Worm (Caenorhabditis elegans) whole organism, mixed stage, embryonic: ENCODE data around the gene F15E6.4.

ENCODE experiments used
- M03D4.4 ChIP-seq: sonication (generic microtip); optimal IDR thresholded peaks from 2 replicates; lab custom pipeline; 2017; ENCODE audit warnings: mild to moderate bottlenecking, missing genetic modification characterization, missing compliant biosample characterization
- bed-3 ChIP-seq: fragments of 200-800 bp; sonication (Bioruptor generic); optimal IDR thresholded peaks from 3 replicates; lab custom pipeline; 2018; ENCODE audit warnings: mild to moderate bottlenecking, missing genetic modification characterization, moderate library complexity, missing compliant biosample characterization
- blmp-1 ChIP-seq: fragments of 150-350 bp; optimal IDR thresholded peaks from 2 replicates; lab custom pipeline; 2014; ENCODE audit warnings: missing biosample characterization, missing genetic modification characterization
- ceh-39 ChIP-seq: fragments of 150-350 bp; optimal IDR thresholded peaks from 2 replicates; lab custom pipeline; 2014; ENCODE audit warnings: missing biosample characterization, missing genetic modification characterization
- ceh-43 ChIP-seq: fragments of 200-800 bp; sonication (Bioruptor generic); optimal IDR thresholded peaks from 2 replicates; lab custom pipeline; 2018; ENCODE audit warnings: mild to moderate bottlenecking, missing genetic modification characterization, moderate library complexity, missing compliant biosample characterization
- ceh-83 ChIP-seq: fragments of 200-800 bp; sonication (Bioruptor generic); optimal IDR thresholded peaks from 2 replicates; lab custom pipeline; 2018; ENCODE audit warnings: mild to moderate bottlenecking, missing genetic modification characterization, missing compliant biosample characterization
- ces-1 ChIP-seq: fragments of 150-350 bp; optimal IDR thresholded peaks from 2 replicates; lab custom pipeline; 2014; ENCODE audit warnings: missing biosample characterization, missing genetic modification reagents, missing genetic modification characterization
- elt-1 ChIP-seq: sonication (generic microtip); optimal IDR thresholded peaks from 2 replicates; lab custom pipeline; 2017; ENCODE audit warnings: missing genetic modification characterization, mild to moderate bottlenecking, missing compliant biosample characterization, antibody characterized with exemption, moderate library complexity, borderline replicate concordance; ENCODE audit not compliant: insufficient read depth
- elt-3 ChIP-seq: fragments of 150-350 bp; optimal IDR thresholded peaks from 2 replicates; lab custom pipeline; 2014; ENCODE audit warnings: missing biosample characterization, missing genetic modification characterization
- flh-1 ChIP-seq: fragments of 200-800 bp; sonication (Bioruptor generic); optimal IDR thresholded peaks from 2 replicates; lab custom pipeline; 2018; ENCODE audit warnings: mild to moderate bottlenecking, missing genetic modification characterization, moderate library complexity, missing compliant biosample characterization
- ham-2 ChIP-seq: fragments of 200-800 bp; sonication (Bioruptor generic); optimal IDR thresholded peaks from 2 replicates; lab custom pipeline; 2018; ENCODE audit warnings: mild to moderate bottlenecking, missing genetic modification characterization, missing compliant biosample characterization
- hlh-1 ChIP-seq: fragments of 150-350 bp; optimal IDR thresholded peaks from 2 replicates; lab custom pipeline; 2014; ENCODE audit warnings: missing biosample characterization, missing genetic modification reagents, missing genetic modification characterization
- lin-32 ChIP-seq: fragments of 200-800 bp; sonication (Bioruptor generic); optimal IDR thresholded peaks from 2 replicates; lab custom pipeline; 2018; ENCODE audit warnings: mild to moderate bottlenecking, missing genetic modification characterization, missing compliant biosample characterization
- mab-5 ChIP-seq: fragments of 150-350 bp; optimal IDR thresholded peaks from 2 replicates; lab custom pipeline; 2014; ENCODE audit warnings: missing biosample characterization, missing genetic modification characterization
- mep-1 ChIP-seq: fragments of 150-350 bp; optimal IDR thresholded peaks from 2 replicates; lab custom pipeline; 2017; ENCODE audit warnings: missing biosample characterization, missing genetic modification reagents, missing genetic modification characterization, inconsistent platforms
- mls-2 ChIP-seq: sonication (generic microtip); optimal IDR thresholded peaks from 2 replicates; lab custom pipeline; 2016; ENCODE audit warnings: mild to moderate bottlenecking, missing genetic modification characterization, moderate library complexity, missing compliant biosample characterization
- nhr-2 ChIP-seq: fragments of 150-350 bp; optimal IDR thresholded peaks from 2 replicates; lab custom pipeline; 2014; ENCODE audit warnings: missing biosample characterization, missing genetic modification characterization
- nhr-28 ChIP-seq: fragments of 150-350 bp; optimal IDR thresholded peaks from 2 replicates; lab custom pipeline; 2014; ENCODE audit warnings: missing biosample characterization, missing genetic modification characterization
- nhr-76 ChIP-seq: sonication (generic microtip); optimal IDR thresholded peaks from 2 replicates; lab custom pipeline; 2017; ENCODE audit warnings: missing biosample characterization, missing genetic modification characterization
- pha-4 ChIP-seq: fragments of 150-350 bp; optimal IDR thresholded peaks from 2 replicates; lab custom pipeline; 2018; ENCODE audit warnings: missing biosample characterization, missing genetic modification reagents, missing genetic modification characterization
- sem-2 ChIP-seq: fragments of 200-800 bp; sonication (Bioruptor generic); optimal IDR thresholded peaks from 2 replicates; lab custom pipeline; 2018; ENCODE audit warnings: mild to moderate bottlenecking, missing genetic modification characterization, missing compliant biosample characterization
- snpc-4 ChIP-seq: fragments of 150-350 bp; optimal IDR thresholded peaks from 2 replicates; lab custom pipeline; 2014; ENCODE audit warnings: missing biosample characterization, missing genetic modification characterization
- sptf-1 ChIP-seq: sonication (generic microtip); optimal IDR thresholded peaks from 2 replicates; lab custom pipeline; 2017; ENCODE audit warnings: mild to moderate bottlenecking, missing genetic modification characterization, moderate library complexity, missing compliant biosample characterization
- tbx-8 ChIP-seq: fragments of 200-800 bp; sonication (Bioruptor generic); optimal IDR thresholded peaks from 2 replicates; lab custom pipeline; 2018; ENCODE audit warnings: mild to moderate bottlenecking, missing genetic modification characterization, moderate library complexity, missing compliant biosample characterization
- unc-120 ChIP-seq: sonication (generic microtip); optimal IDR thresholded peaks from 2 replicates; lab custom pipeline; 2017; ENCODE audit warnings: missing genetic modification characterization, missing compliant biosample characterization; ENCODE audit not compliant: poor library complexity, severe bottlenecking
- unc-39 ChIP-seq: fragments of 150-350 bp; optimal IDR thresholded peaks from 2 replicates; lab custom pipeline; 2014; ENCODE audit warnings: missing biosample characterization, missing genetic modification characterization
- unc-62 ChIP-seq: fragments of 150-350 bp; optimal IDR thresholded peaks from 2 replicates; lab custom pipeline; 2014; ENCODE audit warnings: missing biosample characterization, missing genetic modification reagents, missing genetic modification characterization
- ztf-11 ChIP-seq: fragments of 150-350 bp; optimal IDR thresholded peaks from 2 replicates; lab custom pipeline; 2014; ENCODE audit warnings: missing biosample characterization, missing genetic modification characterization

Gene F15E6.4

ce11 chrIV:4288332-4288731 lies 2.9 kb upstream of the F15E6.4 start, which contains the start of gene srv-4:
Gene srv-4 (minus strand): TSS chrIV:4288432.
- TF ChIP-seq sptf-1 (tag; lab: Kevin White, UChicago): no peak
- no peak for TF ChIP-seq mep-1
- no peak for TF ChIP-seq ceh-39 (tag; lab: Kevin White, UChicago)

ce11 chrIV:4289267-4289666 lies 2.0 kb upstream of the F15E6.4 start, which contains the start of gene F15E6.5:
Gene F15E6.5 (plus strand): TSS chrIV:4289567.
- no peak for TF ChIP-seq mls-2 (tag; lab: Kevin White, UChicago)
- no peak for TF ChIP-seq hlh-1 (tag; lab: Kevin White, UChicago)
- TF ChIP-seq sptf-1 (tag; lab: Kevin White, UChicago): no peak
- TF ChIP-seq mab-5 (tag; lab: Kevin White, UChicago): no peak
- TF ChIP-seq ceh-83 (GFP tag; lab: Kevin White, UChicago): no peak
- no peak for TF ChIP-seq unc-39
- no peak for TF ChIP-seq ces-1 (GFP tag; lab: Kevin White, UChicago)
- no peak for TF ChIP-seq ztf-11 (tag; lab: Kevin White, UChicago)
- no peak for TF ChIP-seq lin-32 (GFP tag; lab: Kevin White, UChicago)
- no peak for TF ChIP-seq unc-120 (tag; lab: Kevin White, UChicago)
- no peak for TF ChIP-seq elt-3 (tag; lab: Kevin White, UChicago)
- no peak for TF ChIP-seq nhr-76 (tag; lab: Kevin White, UChicago)
- TF ChIP-seq elt-1 (tag; lab: Kevin White, UChicago): no peak
- TF ChIP-seq unc-62 (GFP tag; lab: Kevin White, UChicago): no peak
- no peak for TF ChIP-seq bed-3 (GFP tag; lab: Kevin White, UChicago)
- TF ChIP-seq tbx-8 (GFP tag; lab: Kevin White, UChicago): no peak
- TF ChIP-seq blmp-1 (tag; lab: Kevin White, UChicago): no peak
- no peak for TF ChIP-seq nhr-2 (tag; lab: Kevin White, UChicago)
- no peak for TF ChIP-seq pha-4

- no peak for TF ChIP-seq nhr-2 (tag; lab: Kevin White, UChicago)
- TF ChIP-seq unc-120 (tag; lab: Kevin White, UChicago): no peak
- no peak for TF ChIP-seq lin-32 (GFP tag; lab: Kevin White, UChicago)
- TF ChIP-seq elt-1 (tag; lab: Kevin White, UChicago): no peak
- no peak for TF ChIP-seq sptf-1 (tag; lab: Kevin White, UChicago)
- no peak for TF ChIP-seq ces-1 (GFP tag; lab: Kevin White, UChicago)
- TF ChIP-seq M03D4.4: no peak
- no peak for TF ChIP-seq ceh-43 (GFP tag; lab: Kevin White, UChicago)
- no peak for TF ChIP-seq bed-3 (GFP tag; lab: Kevin White, UChicago)
- TF ChIP-seq ham-2 (GFP tag; lab: Kevin White, UChicago): no peak
- TF ChIP-seq unc-62 (GFP tag; lab: Kevin White, UChicago): no peak
- no peak for TF ChIP-seq flh-1 (GFP tag; lab: Kevin White, UChicago)
Observed at ce11 chrIV:4290472-4290871, 802 bp upstream of the F15E6.4 start, which contains the start of gene dct-7. Gene dct-7 (minus strand): TSS chrIV:4290572.

ce11 chrIV:4292569-4292968 lies 1.3 kb downstream of the F15E6.4 start, which contains the start of gene F15E6.10:
Gene F15E6.10 (plus strand): TSS chrIV:4292869.
- TF ChIP-seq nhr-2 (tag; lab: Kevin White, UChicago) (no peak), ceh-39 (tag; lab: Kevin White, UChicago) (no peak), unc-39 (no peak), ceh-83 (GFP tag; lab: Kevin White, UChicago) (no peak), sem-2 (GFP tag; lab: Kevin White, UChicago) (no peak), pha-4 (no peak), nhr-28 (tag; lab: Kevin White, UChicago) (no peak), unc-120 (tag; lab: Kevin White, UChicago) (no peak), unc-62 (GFP tag; lab: Kevin White, UChicago) (no peak), sptf-1 (tag; lab: Kevin White, UChicago) (no peak), mls-2 (tag; lab: Kevin White, UChicago) (no peak), mep-1 (no peak)

ce11 chrIV:4294552-4294951 lies 3.3 kb downstream of the F15E6.4 start, which contains the start of gene F15E6.3:
Gene F15E6.3 (plus strand): TSS chrIV:4294895.
- TF ChIP-seq snpc-4 (tag; lab: Kevin White, UChicago): no peak
- no peak for TF ChIP-seq nhr-2 (tag; lab: Kevin White, UChicago)
- no peak for TF ChIP-seq ceh-39 (tag; lab: Kevin White, UChicago)
- no peak for TF ChIP-seq unc-39
- TF ChIP-seq flh-1 (GFP tag; lab: Kevin White, UChicago): no peak
- TF ChIP-seq sem-2 (GFP tag; lab: Kevin White, UChicago): no peak
